Fruit fly (Drosophila melanogaster) S2 (cell line): ENCODE data around the gene corn.

Experiments
- CG8478 ChIP-seq: fragments of >200 bp; optimal IDR thresholded peaks from 2 replicates; lab custom pipeline; 2018
- CTCF ChIP-seq, 2 experiments: fragments of >200 bp; optimal IDR thresholded peaks; 2 replicates each; lab custom pipeline; 2018

The corn gene

dm6 chr3L:7147796-7148195 is 9.1 kb downstream of the corn start:
- TF ChIP-seq CTCF (optimal IDR thresholded peaks at IDR 0.05; lab: Kevin White, UChicago), result no peak
- TF ChIP-seq CG8478 (lab: Kevin White, UChicago), result no peak

- TF ChIP-seq CTCF (optimal IDR thresholded peaks at IDR 0.05; lab: Kevin White, UChicago) (no peak), CG8478 (lab: Kevin White, UChicago) (no peak)
Observed at dm6 chr3L:7143283-7143682, 13.6 kb downstream of the corn start.

- TF ChIP-seq CTCF (optimal IDR thresholded peaks at IDR 0.05; lab: Kevin White, UChicago), result no peak
- TF ChIP-seq CG8478 (lab: Kevin White, UChicago), result no peak
Observed at dm6 chr3L:7137613-7138189, 19.2 kb downstream of the corn start.

dm6 chr3L:7136663-7137062 is 20.2 kb downstream of the corn start:
- TF ChIP-seq CTCF (optimal IDR thresholded peaks at IDR 0.05; lab: Kevin White, UChicago), result no peak
- TF ChIP-seq CG8478 (lab: Kevin White, UChicago), result no peak

- no peak for TF ChIP-seq CTCF (optimal IDR thresholded peaks at IDR 0.05; lab: Kevin White, UChicago)
- no peak for TF ChIP-seq CG8478 (lab: Kevin White, UChicago)
Observed at dm6 chr3L:7134818-7135217, 22.1 kb downstream of the corn start.

- TF ChIP-seq CTCF (optimal IDR thresholded peaks at IDR 0.05; lab: Kevin White, UChicago), result no peak
- no peak for TF ChIP-seq CG8478 (lab: Kevin White, UChicago)
Observed at dm6 chr3L:7133699-7134655, 22.9 kb downstream of the corn start, which contains the start of gene melt. melt (plus strand) TSS chr3L:7134516.

- TF ChIP-seq CG8478 (lab: Kevin White, UChicago) (no peak), CTCF (optimal IDR thresholded peaks at IDR 0.05; lab: Kevin White, UChicago) (no peak)
Observed at dm6 chr3L:7132593-7132992, 24.3 kb downstream of the corn start.

dm6 chr3L:7131447-7131983 is 25.4 kb downstream of the corn start, which contains the start of gene Acbp2:
Acbp2 (plus strand) TSS chr3L:7131863.
- no peak for TF ChIP-seq CTCF (optimal IDR thresholded peaks at IDR 0.05; lab: Kevin White, UChicago)
- TF ChIP-seq CG8478 (lab: Kevin White, UChicago), result no peak

dm6 chr3L:7130574-7130973 is 26.3 kb downstream of the corn start, which contains the start of gene Acbp3:
Acbp3 (plus strand) TSS chr3L:7130874.
- TF ChIP-seq CG8478 (lab: Kevin White, UChicago) (no peak), CTCF (optimal IDR thresholded peaks at IDR 0.05; lab: Kevin White, UChicago) (no peak)

- TF ChIP-seq CTCF (optimal IDR thresholded peaks at IDR 0.05; lab: Kevin White, UChicago), result no peak
- no peak for TF ChIP-seq CG8478 (lab: Kevin White, UChicago)
Observed at dm6 chr3L:7128214-7129008, 28.5 kb downstream of the corn start, which contains the start of the genes Acbp4 and Acbp6. Acbp4 (minus strand) TSS chr3L:7128264. Acbp6 (plus strand) TSS chr3L:7128903.

- TF ChIP-seq CTCF (optimal IDR thresholded peaks at IDR 0.05; lab: Kevin White, UChicago) (no peak), CG8478 (lab: Kevin White, UChicago) (no peak)
Observed at dm6 chr3L:7125289-7125955, 31.5 kb downstream of the corn start, which contains the start of the genes msl-3 and BBS1. msl-3 (minus strand) TSS chr3L:7125533. BBS1 (plus strand) TSS chr3L:7125905.

- TF ChIP-seq CTCF (optimal IDR thresholded peaks at IDR 0.05; lab: Kevin White, UChicago) (no peak), CG8478 (lab: Kevin White, UChicago) (no peak)
Observed at dm6 chr3L:7122136-7122535, 34.7 kb downstream of the corn start.

dm6 chr3L:7115944-7116343 is 40.9 kb downstream of the corn start:
- TF ChIP-seq CTCF (optimal IDR thresholded peaks at IDR 0.05; lab: Kevin White, UChicago) (no peak), CG8478 (lab: Kevin White, UChicago) (no peak)
